Fruit fly (Drosophila melanogaster): ENCODE measurements around the gene Usp32.

The Usp32 gene

DNA sequence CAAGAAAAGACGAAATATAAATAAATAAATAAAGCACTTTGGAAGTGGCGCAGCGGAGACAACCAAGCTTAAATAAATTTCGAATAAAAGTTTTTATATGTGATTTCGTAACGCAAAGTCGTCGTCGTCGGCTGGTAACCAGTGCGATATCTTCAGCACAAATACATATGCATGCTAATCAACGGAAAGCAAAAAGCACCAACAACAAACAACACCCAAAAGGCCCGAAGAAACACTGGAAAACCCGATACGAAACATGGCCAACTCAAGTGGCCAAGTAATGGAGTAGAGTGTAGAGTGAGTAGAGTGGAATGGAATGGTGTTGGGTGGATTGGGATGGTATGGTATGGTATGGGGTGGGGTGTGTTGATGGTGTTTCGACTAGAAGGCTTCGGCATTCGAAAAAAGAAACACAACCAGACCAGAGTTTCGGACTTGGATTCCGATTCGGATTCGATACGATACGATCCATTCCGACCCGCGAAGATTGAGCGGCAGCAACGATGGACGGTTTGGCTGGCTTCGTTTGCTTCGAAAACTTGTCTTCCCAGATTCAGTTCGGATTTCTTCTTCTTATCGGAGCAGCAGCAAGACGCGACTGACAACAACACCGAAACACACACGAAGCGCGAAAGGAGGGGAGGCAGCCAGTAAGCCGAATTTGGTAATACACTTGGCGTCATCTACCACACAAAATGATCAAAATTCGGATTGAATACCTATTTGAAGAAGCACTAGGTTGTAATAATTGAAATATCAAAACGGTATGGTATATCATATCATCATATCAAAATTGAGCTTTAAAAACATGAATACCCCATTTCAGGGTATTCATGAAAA is 31.8 kb downstream of the Usp32 start (continued):
- TF ChIP-seq sr (GFP tag; IDR thresholded peaks at IDR 0.05) (peak; percentile 82; the same call in 2 of the 3 replicates), CG10654 (GFP tag; optimal IDR thresholded peaks at IDR 0.05) (peak; percentile 94), luna (GFP tag; optimal IDR thresholded peaks at IDR 0.05) (no peak), zfh2 (GFP tag; optimal IDR thresholded peaks at IDR 0.05) (peak; percentile 97), crp (GFP tag; optimal IDR thresholded peaks at IDR 0.05) (peak in 1 of 2 experiments; percentile 57), CG6654 (GFP tag; optimal IDR thresholded peaks at IDR 0.05) (peak; percentile 82), Dll (GFP tag; IDR thresholded peaks at IDR 0.05; ENCODE audit: partially characterized antibody) (no peak), CG33557 (GFP tag; optimal IDR thresholded peaks at IDR 0.05) (peak; percentile 45), Scr (GFP tag; IDR thresholded peaks at IDR 0.05; ENCODE audit: partially characterized antibody) (no peak), Fer1 (GFP tag; optimal IDR thresholded peaks at IDR 0.05) (peak; percentile 92), HLHmδ (GFP tag; optimal IDR thresholded peaks at IDR 0.05) (no peak), BEAF-32 (GFP tag; optimal IDR thresholded peaks at IDR 0.05) (peak; percentile 17), Lhr (GFP tag; optimal IDR thresholded peaks at IDR 0.05) (peak; percentile 61), dysf (GFP tag; IDR thresholded peaks at IDR 0.05) (peak; percentile 94), lbe (GFP tag; optimal IDR thresholded peaks at IDR 0.05) (peak; percentile 97), maf-S (GFP tag; optimal IDR thresholded peaks at IDR 0.05) (peak; percentile 96), Ada2b (GFP tag; IDR thresholded peaks at IDR 0.05) (peak; percentile 77), Sox102F (GFP tag; optimal IDR thresholded peaks at IDR 0.05) (peak; percentile 96), esg (GFP tag; conservative IDR thresholded peaks at IDR 0.05) (peak; percentile 95), tin (GFP tag; optimal IDR thresholded peaks at IDR 0.05) (peak; percentile 91), unc-4 (GFP tag; IDR thresholded peaks at IDR 0.05; ENCODE audit: partially characterized antibody) (no peak), CG6689 (GFP tag; IDR thresholded peaks at IDR 0.05) (peak; percentile 93), ro (GFP tag; IDR thresholded peaks at IDR 0.05) (no peak; the same call in 1 of the 2 replicates), tll (GFP tag; optimal IDR thresholded peaks at IDR 0.05) (no peak), CG10321 (GFP tag; IDR thresholded peaks at IDR 0.05) (peak; percentile 76), Dek (tag; optimal IDR thresholded peaks at IDR 0.05) (peak; percentile 95), fd64A (GFP tag; optimal IDR thresholded peaks at IDR 0.05) (peak; percentile 30), CG18619 (GFP tag; optimal IDR thresholded peaks at IDR 0.05) (peak; percentile 95), CG14050 (GFP tag; IDR thresholded peaks at IDR 0.05) (peak; percentile 93), CG11398 (GFP tag; optimal IDR thresholded peaks at IDR 0.05) (peak; percentile 95), mam (GFP tag; optimal IDR thresholded peaks at IDR 0.05) (peak; percentile 85), klu (GFP tag; IDR thresholded peaks at IDR 0.05) (peak; percentile 83; the same call in 1 of the 2 replicates), sisA (GFP tag; IDR thresholded peaks at IDR 0.05) (peak; percentile 90), Fer3 (tag; optimal IDR thresholded peaks at IDR 0.05) (peak; percentile 95), CG1233 (GFP tag; optimal IDR thresholded peaks at IDR 0.05) (peak; percentile 91), CG3838 (GFP tag; optimal IDR thresholded peaks at IDR 0.05) (peak; percentile 90), CG8478 (optimal IDR thresholded peaks at IDR 0.05) (no peak), sug (tag; optimal IDR thresholded peaks at IDR 0.05) (peak; percentile 75), Side (GFP tag; optimal IDR thresholded peaks at IDR 0.05) (peak; percentile 97), disco-r (GFP tag; optimal IDR thresholded peaks at IDR 0.05) (peak; percentile 94), hkb (optimal IDR thresholded peaks at IDR 0.05) (no peak), hkb (GFP tag; IDR thresholded peaks at IDR 0.05) (peak; percentile 96), Ssrp (tag; optimal IDR thresholded peaks at IDR 0.05) (peak; percentile 92), corto (GFP tag; optimal IDR thresholded peaks at IDR 0.05) (peak; percentile 97), Neu2 (GFP tag; optimal IDR thresholded peaks at IDR 0.05; ENCODE audit: borderline replicate concordance) (peak; percentile 64), CG4424 (GFP tag; optimal IDR thresholded peaks at IDR 0.05) (peak; percentile 92), Rx (GFP tag; IDR thresholded peaks at IDR 0.05) (peak; percentile 94), cwo (GFP tag; optimal IDR thresholded peaks at IDR 0.05) (peak; percentile 90), CG16815 (GFP tag; optimal IDR thresholded peaks at IDR 0.05) (peak; percentile 86)

Measured in whole organism, embryonic.